Worm (Caenorhabditis elegans): ENCODE data around the gene K08A2.2.

- TF ChIP-seq ces-1 (GFP tag; optimal IDR thresholded peaks at IDR 0.05) (no peak), zip-8 (tag; optimal IDR thresholded peaks at IDR 0.05) (no peak), ztf-11 (tag; optimal IDR thresholded peaks at IDR 0.05) (no peak), mab-5 (tag; optimal IDR thresholded peaks at IDR 0.05) (no peak), elt-1 (tag; optimal IDR thresholded peaks at IDR 0.05; ENCODE audit: borderline replicate concordance, insufficient read depth) (no peak), snpc-4 (tag; optimal IDR thresholded peaks at IDR 0.05) (no peak), unc-62 (GFP tag; optimal IDR thresholded peaks at IDR 0.05) (no peak), nhr-2 (tag; optimal IDR thresholded peaks at IDR 0.05) (no peak), mep-1 (tag; optimal IDR thresholded peaks at IDR 0.05) (no peak)
Measured at ce11 chrII:3036344-3036743, 44.9 kb downstream of the K08A2.2 start.

Measured in whole organism, mixed stage, embryonic.